Fruit fly (Drosophila melanogaster) whole organism, embryonic: Measurements from ENCODE around the gene PH4alphaEFB.

Experiments
- Bdp1 ChIP-seq: fragments of 200-800 bp; sonication (Bioruptor generic); optimal IDR thresholded peaks from 3 replicates; lab custom pipeline; 2016; ENCODE audit warnings: missing biosample characterization, missing genetic modification characterization
- CG11093 ChIP-seq: fragments of 200-800 bp; sonication (Bioruptor generic); IDR thresholded peaks from 3 replicates; pipeline ENCODE4 v1.3.6; 2022; ENCODE audit warnings: missing biosample characterization, missing genetic modification characterization
- CG12219 ChIP-seq: fragments of 200-800 bp; sonication (Bioruptor generic); optimal IDR thresholded peaks from 3 replicates; lab custom pipeline; 2018; ENCODE audit warnings: missing biosample characterization, mild to moderate bottlenecking, missing genetic modification characterization
- CG12391 ChIP-seq: fragments of 200-800 bp; sonication (Bioruptor generic); optimal IDR thresholded peaks from 3 replicates; lab custom pipeline; 2018; ENCODE audit warnings: missing biosample characterization, mild to moderate bottlenecking, missing genetic modification characterization, moderate library complexity
- CG12659 ChIP-seq: fragments of 200-800 bp; sonication (Bioruptor generic); optimal IDR thresholded peaks from 3 replicates; lab custom pipeline; 2017; ENCODE audit warnings: mild to moderate bottlenecking, missing biosample characterization, missing genetic modification reagents, missing genetic modification characterization
- CG13287 ChIP-seq: fragments of 200-800 bp; sonication (Bioruptor generic); IDR thresholded peaks from 2 replicates; pipeline ENCODE4 v1.3.6; 2022; ENCODE audit warnings: missing biosample characterization, missing genetic modification characterization; ENCODE audit not compliant: partially characterized antibody
- CG17359 ChIP-seq: fragments of 200-800 bp; sonication (Bioruptor generic); optimal IDR thresholded peaks from 3 replicates; lab custom pipeline; 2018; ENCODE audit warnings: missing biosample characterization, mild to moderate bottlenecking, missing genetic modification characterization, moderate library complexity
- CG17385 ChIP-seq: fragments of 200-800 bp; sonication (Bioruptor generic); optimal IDR thresholded peaks from 3 replicates; lab custom pipeline; 2018; ENCODE audit warnings: missing biosample characterization, mild to moderate bottlenecking, missing genetic modification characterization
- CG2116 ChIP-seq: fragments of 200-800 bp; sonication (Bioruptor generic); optimal IDR thresholded peaks from 3 replicates; lab custom pipeline; 2018; ENCODE audit warnings: missing biosample characterization, mild to moderate bottlenecking, missing genetic modification characterization
- CG2678 ChIP-seq: fragments of 200-800 bp; sonication (Bioruptor generic); optimal IDR thresholded peaks from 3 replicates; lab custom pipeline; 2019; ENCODE audit warnings: missing biosample characterization, mild to moderate bottlenecking, missing genetic modification characterization, moderate library complexity
- CG3407 ChIP-seq: fragments of 200-800 bp; sonication (Bioruptor generic); optimal IDR thresholded peaks from 2 replicates; lab custom pipeline; 2018; ENCODE audit warnings: missing biosample characterization, mild to moderate bottlenecking, missing genetic modification characterization
- CG4820 ChIP-seq: fragments of 200-800 bp; sonication (Bioruptor generic); optimal IDR thresholded peaks from 3 replicates; lab custom pipeline; 2016; ENCODE audit warnings: missing biosample characterization, missing genetic modification characterization
- CG6791 ChIP-seq: fragments of 200-800 bp; sonication (Bioruptor generic); IDR thresholded peaks from 3 replicates; pipeline ENCODE4 v1.3.6; 2022; ENCODE audit warnings: missing biosample characterization, missing genetic modification characterization; ENCODE audit not compliant: partially characterized antibody
- CG6813 ChIP-seq: fragments of 200-800 bp; sonication (Bioruptor generic); optimal IDR thresholded peaks from 2 replicates; lab custom pipeline; 2017; ENCODE audit warnings: missing biosample characterization, missing genetic modification characterization, mild to moderate bottlenecking, moderate library complexity, missing genetic modification reagents
- CG7271 ChIP-seq: fragments of 200-800 bp; sonication (Bioruptor generic); optimal IDR thresholded peaks from 2 replicates; lab custom pipeline; 2018; ENCODE audit warnings: missing biosample characterization, mild to moderate bottlenecking, missing genetic modification characterization, moderate library complexity
- CG7556 ChIP-seq: fragments of 200-800 bp; sonication (Bioruptor generic); optimal IDR thresholded peaks from 2 replicates; lab custom pipeline; 2017; ENCODE audit warnings: missing biosample characterization, mild to moderate bottlenecking, missing genetic modification characterization
- Doc3 ChIP-seq: fragments of 200-800 bp; sonication (Bioruptor generic); IDR thresholded peaks from 3 replicates; pipeline ENCODE4 v1.3.6; 2022; ENCODE audit warnings: missing biosample characterization, missing genetic modification characterization; ENCODE audit not compliant: partially characterized antibody
- Drgx ChIP-seq: fragments of 200-800 bp; sonication (Bioruptor generic); IDR thresholded peaks from 2 replicates; pipeline ENCODE4 v1.3.6; 2022; ENCODE audit warnings: missing biosample characterization, missing genetic modification characterization
- ERR ChIP-seq: fragments of 200-800 bp; sonication (Bioruptor generic); optimal IDR thresholded peaks from 2 replicates; lab custom pipeline; 2016; ENCODE audit warnings: missing biosample characterization, missing genetic modification characterization
- Hmr ChIP-seq: fragments of 200-800 bp; sonication (Bioruptor generic); optimal IDR thresholded peaks from 3 replicates; lab custom pipeline; 2017; ENCODE audit warnings: mild to moderate bottlenecking, missing biosample characterization, missing genetic modification reagents, missing genetic modification characterization
- Hr51 ChIP-seq, 2 experiments: fragments of 200-800 bp; sonication (Bioruptor generic); optimal IDR thresholded peaks; 2 replicates in 1 of 2; 3 replicates in 1 of 2; lab custom pipeline; 2016 to 2018; ENCODE audit warnings: missing biosample characterization in 2 of 2, missing genetic modification characterization in 2 of 2, mild to moderate bottlenecking in 1 of 2, moderate library complexity in 1 of 2
- Neu2 ChIP-seq: fragments of 200-800 bp; sonication (Bioruptor generic); optimal IDR thresholded peaks from 3 replicates; lab custom pipeline; 2016; ENCODE audit warnings: missing biosample characterization, missing genetic modification characterization, borderline replicate concordance
- Oaz ChIP-seq: fragments of 200-800 bp; sonication (Bioruptor generic); IDR thresholded peaks from 2 replicates; pipeline ENCODE4 v1.3.6; 2022; ENCODE audit warnings: missing biosample characterization, missing genetic modification characterization
- PHDP ChIP-seq: fragments of 200-800 bp; sonication (Bioruptor generic); optimal IDR thresholded peaks from 3 replicates; lab custom pipeline; 2018; ENCODE audit warnings: missing biosample characterization, mild to moderate bottlenecking, missing genetic modification characterization, moderate library complexity
- Sin3A ChIP-seq: fragments of >200 bp; optimal IDR thresholded peaks from 2 replicates; lab custom pipeline; 2018
- Spps ChIP-seq: fragments of 200-800 bp; sonication (Bioruptor generic); optimal IDR thresholded peaks from 2 replicates; lab custom pipeline; 2018; ENCODE audit warnings: missing biosample characterization, mild to moderate bottlenecking, missing genetic modification characterization
- Xbp1 ChIP-seq: fragments of 200-800 bp; sonication (Bioruptor generic); optimal IDR thresholded peaks from 3 replicates; lab custom pipeline; 2016; ENCODE audit warnings: missing biosample characterization, mild to moderate bottlenecking, missing genetic modification characterization
- ash1 ChIP-seq: fragments of 200-800 bp; sonication (Bioruptor generic); optimal IDR thresholded peaks from 2 replicates; lab custom pipeline; 2018; ENCODE audit warnings: missing biosample characterization, mild to moderate bottlenecking, missing genetic modification characterization
- bbx ChIP-seq: fragments of 200-800 bp; sonication (Bioruptor generic); IDR thresholded peaks from 2 replicates; pipeline ENCODE4 v1.3.6; 2022; ENCODE audit warnings: missing biosample characterization, missing genetic modification characterization; ENCODE audit not compliant: partially characterized antibody
- ci ChIP-seq: fragments of 200-800 bp; sonication (Bioruptor generic); IDR thresholded peaks from 3 replicates; pipeline ENCODE4 v1.3.6; 2022; ENCODE audit warnings: missing biosample characterization, missing genetic modification characterization
- crp ChIP-seq, 2 experiments: fragments of 200-800 bp; sonication (Bioruptor generic); optimal IDR thresholded peaks; 2 replicates in 1 of 2; 3 replicates in 1 of 2; lab custom pipeline; 2017; ENCODE audit warnings: missing biosample characterization in 2 of 2, missing genetic modification characterization in 2 of 2, mild to moderate bottlenecking in 1 of 2, moderate library complexity in 1 of 2
- cwo ChIP-seq: fragments of 200-800 bp; sonication (Bioruptor generic); optimal IDR thresholded peaks from 3 replicates; lab custom pipeline; 2017; ENCODE audit warnings: missing biosample characterization, missing genetic modification characterization, mild to moderate bottlenecking, moderate library complexity, missing genetic modification reagents
- dmrt11E ChIP-seq: fragments of 200-800 bp; sonication (Bioruptor generic); optimal IDR thresholded peaks from 3 replicates; lab custom pipeline; 2018; ENCODE audit warnings: missing biosample characterization, mild to moderate bottlenecking, missing genetic modification characterization, moderate library complexity
- exex ChIP-seq: fragments of 200-800 bp; sonication (Bioruptor generic); optimal IDR thresholded peaks from 4 replicates; lab custom pipeline; 2018; ENCODE audit warnings: missing biosample characterization, mild to moderate bottlenecking, missing genetic modification characterization, moderate library complexity
- gem ChIP-seq: fragments of 200-800 bp; sonication (Bioruptor generic); optimal IDR thresholded peaks from 2 replicates; lab custom pipeline; 2019; ENCODE audit warnings: missing biosample characterization, mild to moderate bottlenecking, missing genetic modification characterization, moderate library complexity
- ham ChIP-seq: fragments of 200-800 bp; sonication (Bioruptor generic); IDR thresholded peaks from 2 replicates; pipeline ENCODE4 v1.3.6; 2022; ENCODE audit warnings: missing biosample characterization, missing genetic modification characterization
- kay ChIP-seq: fragments of 200-800 bp; sonication (Bioruptor generic); optimal IDR thresholded peaks from 2 replicates; lab custom pipeline; 2016; ENCODE audit warnings: missing biosample characterization, missing genetic modification characterization
- lola ChIP-seq, 3 experiments: fragments of >200 bp in 2 of 3; fragments of 200-800 bp in 1 of 3; sonication (Bioruptor generic) in 1 of 3; optimal IDR thresholded peaks; 2 replicates each; lab custom pipeline; 2017 to 2019; ENCODE audit warnings: missing biosample characterization in 3 of 3, missing genetic modification characterization in 3 of 3, mild to moderate bottlenecking in 1 of 3, moderate library complexity in 1 of 3
- mam ChIP-seq: fragments of 200-800 bp; sonication (Bioruptor generic); optimal IDR thresholded peaks from 3 replicates; lab custom pipeline; 2016; ENCODE audit warnings: missing biosample characterization, missing genetic modification characterization
- prd ChIP-seq, 3 experiments: fragments of >200 bp in 2 of 3; fragments of 200-800 bp in 1 of 3; sonication (Bioruptor generic) in 1 of 3; optimal IDR thresholded peaks in 2 of 3; IDR thresholded peaks in 1 of 3; 2 replicates in 2 of 3; 3 replicates in 1 of 3; pipeline versions ENCODE4 v1.3.6 to Lab custom; 2017 to 2022; ENCODE audit warnings: missing biosample characterization in 1 of 3, missing genetic modification characterization in 1 of 3
- pros ChIP-seq: fragments of 200-800 bp; sonication (Bioruptor generic); optimal IDR thresholded peaks from 3 replicates; lab custom pipeline; 2019; ENCODE audit warnings: missing biosample characterization, mild to moderate bottlenecking, missing genetic modification characterization, moderate library complexity
- ranshi ChIP-seq: fragments of 200-800 bp; sonication (Bioruptor generic); IDR thresholded peaks from 2 replicates; pipeline ENCODE4 v1.3.6; 2022; ENCODE audit warnings: missing biosample characterization, missing genetic modification characterization
- slou ChIP-seq: fragments of 200-800 bp; sonication (Bioruptor generic); optimal IDR thresholded peaks from 3 replicates; lab custom pipeline; 2016; ENCODE audit warnings: missing biosample characterization, missing genetic modification characterization
- unpg ChIP-seq: fragments of 200-800 bp; sonication (Bioruptor generic); optimal IDR thresholded peaks from 3 replicates; lab custom pipeline; 2018; ENCODE audit warnings: missing biosample characterization, mild to moderate bottlenecking, missing genetic modification characterization, moderate library complexity
- wek ChIP-seq: fragments of 200-800 bp; sonication (Bioruptor generic); optimal IDR thresholded peaks from 3 replicates; lab custom pipeline; 2018; ENCODE audit warnings: missing biosample characterization, mild to moderate bottlenecking, missing genetic modification characterization, moderate library complexity

PH4alphaEFB gene

dm6 chr3R:30460187-30460586 is 5.7 kb upstream of the PH4alphaEFB start (continued):
- no peak for TF ChIP-seq wek (GFP tag; lab: Kevin White, UChicago)
- no peak for TF ChIP-seq Neu2 (GFP tag; lab: Kevin White, UChicago)
- TF ChIP-seq, all 482 proteins: peak for 12

dm6 chr3R:30461608-30462243 is 4.1 kb upstream of the PH4alphaEFB start:
- TF ChIP-seq CG4820 (GFP tag; lab: Kevin White, UChicago) (peak; percentile 10), bbx (no peak), Bdp1 (no peak), cwo (GFP tag; lab: Kevin White, UChicago) (no peak), CG13287 (GFP tag; lab: Robert Waterston, UW) (no peak), ci (GFP tag; lab: Robert Waterston, UW) (peak; percentile 70; the same call in 2 of the 3 replicates), Hmr (GFP tag; lab: Kevin White, UChicago) (peak; percentile 4), CG17385 (peak; percentile 35), ERR (GFP tag; lab: Kevin White, UChicago) (no peak), lola (GFP tag; optimal IDR thresholded peaks at IDR 0.05; lab: Kevin White, UChicago) (peak in 1 of 3 experiments; percentile 31), dmrt11E (tag; lab: Kevin White, UChicago) (peak; percentile 32), kay (GFP tag; lab: Kevin White, UChicago) (no peak), PHDP (tag; lab: Kevin White, UChicago) (peak; percentile 29), exex (tag; lab: Kevin White, UChicago) (no peak), crp (GFP tag; optimal IDR thresholded peaks at IDR 0.05; lab: Kevin White, UChicago) (no peak), CG3407 (no peak), Sin3A (no peak), CG2116 (no peak), Hr51 (GFP tag; optimal IDR thresholded peaks at IDR 0.05; lab: Kevin White, UChicago) (peak in 1 of 2 experiments; percentile 59), CG6813 (GFP tag; lab: Kevin White, UChicago) (peak; percentile 15), CG17359 (peak; percentile 29), CG2678 (tag; lab: Kevin White, UChicago) (peak; percentile 51), ham (GFP tag; lab: Robert Waterston, UW) (no peak), prd (optimal IDR thresholded peaks at IDR 0.05; lab: Kevin White, UChicago) (no peak), prd (GFP tag; IDR thresholded peaks at IDR 0.05; lab: Robert Waterston, UW) (peak; percentile 60), gem (tag; lab: Kevin White, UChicago) (peak; percentile 64), CG12391 (tag; lab: Kevin White, UChicago) (peak; percentile 43), CG7556 (GFP tag; lab: Kevin White, UChicago) (peak; percentile 2), mam (GFP tag; lab: Kevin White, UChicago) (no peak), ranshi (GFP tag; lab: Robert Waterston, UW) (peak; percentile 31; the same call in 1 of the 2 replicates), Xbp1 (GFP tag; lab: Kevin White, UChicago) (peak; percentile 19), ash1 (GFP tag; lab: Kevin White, UChicago) (no peak), Drgx (GFP tag; lab: Robert Waterston, UW) (peak; percentile 51; the same call in 1 of the 2 replicates), CG11093 (no peak), CG6791 (GFP tag; lab: Robert Waterston, UW) (no peak), unpg (GFP tag; lab: Kevin White, UChicago) (peak; percentile 47), Spps (tag; lab: Kevin White, UChicago) (peak; percentile 9), pros (GFP tag; lab: Kevin White, UChicago) (peak; percentile 63), slou (GFP tag; lab: Kevin White, UChicago) (no peak), Doc3 (GFP tag; lab: Robert Waterston, UW) (no peak), Oaz (0 out of 2 replicates have a peak, but pooled peaks have one; percentile 8), CG7271 (no peak), CG12219 (GFP tag; lab: Kevin White, UChicago) (peak; percentile 41), CG12659 (GFP tag; lab: Kevin White, UChicago) (peak; percentile 19)
